Fruit fly (Drosophila melanogaster) Kc167 (cell line): ENCODE results near the gene LManI.

Experiments
- Sin3A ChIP-seq: fragments of >200 bp; optimal IDR thresholded peaks from 2 replicates; lab custom pipeline; 2018; ENCODE audit warnings: missing external identifiers
- h ChIP-seq: fragments of >200 bp; optimal IDR thresholded peaks from 3 replicates; lab custom pipeline; 2018; ENCODE audit warnings: missing external identifiers
- psq ChIP-seq: fragments of >200 bp; optimal IDR thresholded peaks from 2 replicates; lab custom pipeline; 2017; ENCODE audit warnings: missing external identifiers

dm6 chr2L:10422643-10423606 lies 34.1 kb downstream of the LManI start, which contains the start of the genes pie and Wdfy2:
- TF ChIP-seq Sin3A (lab: Kevin White, UChicago) (no peak), h (lab: Kevin White, UChicago) (no peak), psq (lab: Kevin White, UChicago) (no peak)
